Worm (Caenorhabditis elegans): ENCODE results near the gene C52B11.5.
A peak's percentile ranks its signal among the peaks of the same experiment; 100 is the strongest.

- TF ChIP-seq flt-1 (GFP tag; IDR thresholded peaks at IDR 0.05) (0 out of 2 replicates have a peak, but pooled peaks have one; percentile 20), klf-2 (GFP tag; conservative IDR thresholded peaks at IDR 0.05) (no peak), ztf-23 (GFP tag; IDR thresholded peaks at IDR 0.05) (no peak), T22C8.4 (GFP tag; IDR thresholded peaks at IDR 0.05) (peak; percentile 70), tab-1 (GFP tag; IDR thresholded peaks at IDR 0.05) (no peak), med-1 (GFP tag; optimal IDR thresholded peaks at IDR 0.05; ENCODE audit: insufficient read depth) (no peak), ref-1 (GFP tag; conservative IDR thresholded peaks at IDR 0.05) (no peak)
Observed at ce11 chrX:1244235-1244634, 28.4 kb upstream of the C52B11.5 start.

All from whole organism, midembryonic.